Fruit fly (Drosophila melanogaster) whole organism, wandering third instar larva: ENCODE measurements around the gene CG31778.

ENCODE experiments used
- CG32264 ChIP-seq: fragments of 200-800 bp; sonication (Bioruptor generic); optimal IDR thresholded peaks from 2 replicates; lab custom pipeline; 2016; ENCODE audit warnings: missing biosample characterization, missing genetic modification characterization
- CG9705 ChIP-seq: fragments of 200-800 bp; sonication (Bioruptor generic); optimal IDR thresholded peaks from 2 replicates; lab custom pipeline; 2018; ENCODE audit warnings: missing biosample characterization, mild to moderate bottlenecking, missing genetic modification characterization
- CrebA ChIP-seq: fragments of 200-800 bp; sonication (Bioruptor generic); optimal IDR thresholded peaks from 2 replicates; lab custom pipeline; 2016; ENCODE audit warnings: missing biosample characterization, mild to moderate bottlenecking, missing genetic modification characterization, borderline replicate concordance
- Dfd ChIP-seq: fragments of >200 bp; optimal IDR thresholded peaks from 2 replicates; lab custom pipeline; 2017; ENCODE audit warnings: missing biosample characterization, missing genetic modification characterization
- Dif ChIP-seq: fragments of 200-275, 200-300 bp; sonication (Bioruptor generic); optimal IDR thresholded peaks from 2 replicates; lab custom pipeline; 2018; ENCODE audit warnings: missing biosample characterization, missing genetic modification characterization; ENCODE audit not compliant: partially characterized antibody
- GATAd ChIP-seq: sonication (Bioruptor generic); optimal IDR thresholded peaks from 2 replicates; lab custom pipeline; 2016; ENCODE audit warnings: missing biosample characterization, missing genetic modification characterization
- HLH106 ChIP-seq: fragments of 200-800 bp; optimal IDR thresholded peaks from 3 replicates; lab custom pipeline; 2019; ENCODE audit warnings: missing biosample characterization, mild to moderate bottlenecking, missing genetic modification characterization, moderate library complexity
- Hnf4 ChIP-seq: fragments of 200-800 bp; sonication (Bioruptor generic); optimal IDR thresholded peaks from 2 replicates; lab custom pipeline; 2016; ENCODE audit warnings: missing biosample characterization, mild to moderate bottlenecking, missing genetic modification characterization
- Hr78 ChIP-seq: fragments of >200 bp; optimal IDR thresholded peaks from 2 replicates; lab custom pipeline; 2017; ENCODE audit warnings: missing biosample characterization, missing genetic modification characterization
- Hr83 ChIP-seq: fragments of 200-300 bp; sonication (Bioruptor generic); optimal IDR thresholded peaks from 2 replicates; lab custom pipeline; 2016; ENCODE audit warnings: missing biosample characterization, mild to moderate bottlenecking, missing genetic modification characterization, moderate library complexity; ENCODE audit not compliant: poor library complexity, severe bottlenecking
- Jra ChIP-seq: sonication (Bioruptor generic); optimal IDR thresholded peaks from 2 replicates; lab custom pipeline; 2016; ENCODE audit warnings: missing biosample characterization, missing genetic modification characterization
- Mio ChIP-seq: sonication (Bioruptor generic); optimal IDR thresholded peaks from 2 replicates; lab custom pipeline; 2016; ENCODE audit warnings: missing biosample characterization, missing genetic modification characterization
- Myc ChIP-seq: fragments of >200 bp; optimal IDR thresholded peaks from 2 replicates; lab custom pipeline; 2017
- N ChIP-seq: fragments of >200 bp; optimal IDR thresholded peaks from 2 replicates; lab custom pipeline; 2018; ENCODE audit warnings: missing biosample characterization, missing external identifiers, missing genetic modification characterization
- OdsH ChIP-seq: fragments of 200-800 bp; sonication (Bioruptor generic); optimal IDR thresholded peaks from 2 replicates; lab custom pipeline; 2016; ENCODE audit warnings: missing biosample characterization, mild to moderate bottlenecking, missing genetic modification characterization
- Rel ChIP-seq, 2 experiments: fragments of 200-800 bp; sonication (Bioruptor generic) in 1 of 2; optimal IDR thresholded peaks; 2 replicates in 1 of 2; 3 replicates in 1 of 2; lab custom pipeline; 2016 to 2019; ENCODE audit warnings: mild to moderate bottlenecking in 2 of 2, missing biosample characterization in 2 of 2, missing genetic modification characterization in 2 of 2, moderate library complexity in 1 of 2
- Sp1 ChIP-seq: fragments of 200-800 bp; sonication (Bioruptor generic); optimal IDR thresholded peaks from 3 replicates; lab custom pipeline; 2019; ENCODE audit warnings: missing biosample characterization, mild to moderate bottlenecking, missing genetic modification characterization, moderate library complexity
- brk ChIP-seq: fragments of 200-800 bp; sonication (Bioruptor generic); optimal IDR thresholded peaks from 2 replicates; lab custom pipeline; 2016; ENCODE audit warnings: missing biosample characterization, mild to moderate bottlenecking, missing genetic modification characterization
- dl ChIP-seq, 2 experiments: fragments of 175-275, 200-275 bp in 1 of 2; fragments of 200-275 bp in 1 of 2; sonication (Bioruptor generic); optimal IDR thresholded peaks; lab custom pipeline; 2018; ENCODE audit warnings: mild to moderate bottlenecking in 2 of 2, missing biosample characterization in 2 of 2, missing genetic modification characterization in 2 of 2, moderate library complexity in 2 of 2; ENCODE audit not compliant: partially characterized antibody in 2 of 2, insufficient read depth in 1 of 2
- dmrt93B ChIP-seq: fragments of 200-800 bp; sonication (Bioruptor generic); optimal IDR thresholded peaks from 2 replicates; lab custom pipeline; 2018; ENCODE audit warnings: missing biosample characterization, mild to moderate bottlenecking, missing genetic modification characterization
- dsf ChIP-seq: sonication (Bioruptor generic); optimal IDR thresholded peaks from 2 replicates; lab custom pipeline; 2016; ENCODE audit warnings: missing biosample characterization, missing genetic modification characterization, borderline replicate concordance
- ey ChIP-seq: fragments of 200-800 bp; sonication (Bioruptor generic); optimal IDR thresholded peaks from 2 replicates; lab custom pipeline; 2016; ENCODE audit warnings: missing biosample characterization, missing genetic modification characterization
- foxo ChIP-seq, 2 experiments: fragments of 200-800 bp; sonication (Bioruptor generic); optimal IDR thresholded peaks; 2 replicates in 1 of 2; 3 replicates in 1 of 2; lab custom pipeline; 2016 to 2017; ENCODE audit warnings: missing biosample characterization in 2 of 2, missing genetic modification characterization in 2 of 2
- fru ChIP-seq: fragments of 200-800 bp; sonication (Bioruptor generic); optimal IDR thresholded peaks from 3 replicates; lab custom pipeline; 2016; ENCODE audit warnings: missing biosample characterization, mild to moderate bottlenecking, missing genetic modification characterization
- h ChIP-seq: fragments of 200-800 bp; sonication (Bioruptor generic); optimal IDR thresholded peaks from 3 replicates; lab custom pipeline; 2016; ENCODE audit warnings: missing biosample characterization, mild to moderate bottlenecking, missing genetic modification characterization
- jim ChIP-seq: fragments of 175-275, 200-325 bp; sonication (Bioruptor generic); optimal IDR thresholded peaks from 2 replicates; lab custom pipeline; 2016; ENCODE audit warnings: missing biosample characterization, mild to moderate bottlenecking, missing genetic modification characterization
- lola ChIP-seq: fragments of >200 bp; optimal IDR thresholded peaks from 2 replicates; lab custom pipeline; 2017; ENCODE audit warnings: missing biosample characterization, missing genetic modification characterization
- rgr ChIP-seq: fragments of 200-800 bp; sonication (Bioruptor generic); optimal IDR thresholded peaks from 3 replicates; lab custom pipeline; 2016; ENCODE audit warnings: missing biosample characterization, mild to moderate bottlenecking, missing genetic modification characterization
- sage ChIP-seq: fragments of 200-800 bp; sonication (Bioruptor generic); optimal IDR thresholded peaks from 2 replicates; lab custom pipeline; 2016; ENCODE audit warnings: missing biosample characterization, mild to moderate bottlenecking, missing genetic modification characterization
- sv ChIP-seq: fragments of 200-800 bp; sonication (Bioruptor generic); optimal IDR thresholded peaks from 3 replicates; lab custom pipeline; 2016; ENCODE audit warnings: missing biosample characterization, missing genetic modification characterization
- usp ChIP-seq: fragments of >200 bp; optimal IDR thresholded peaks from 2 replicates; lab custom pipeline; 2017; ENCODE audit warnings: missing biosample characterization, missing genetic modification characterization
- woc ChIP-seq: sonication (Bioruptor generic); optimal IDR thresholded peaks from 2 replicates; lab custom pipeline; 2016; ENCODE audit warnings: missing biosample characterization, mild to moderate bottlenecking, missing genetic modification characterization

The CG31778 gene

DNA sequence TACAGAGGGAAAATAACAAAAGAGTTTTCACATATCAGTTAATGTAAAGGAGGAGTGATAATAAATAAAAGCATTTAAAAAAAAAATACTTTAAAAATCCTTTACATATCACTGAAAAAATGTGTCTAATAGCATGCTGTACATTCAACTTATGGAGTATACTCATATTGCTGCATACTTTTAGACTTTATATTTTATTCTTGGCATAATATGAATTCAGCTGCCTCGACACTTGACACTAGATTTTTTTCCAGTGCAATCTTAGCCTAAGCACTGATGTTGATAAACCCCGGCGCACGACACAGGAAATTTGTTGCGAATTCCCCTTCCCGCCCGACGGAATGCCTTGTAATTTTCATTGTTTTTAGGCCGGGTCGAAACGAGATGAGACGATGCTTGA lies 35.2 kb upstream of the CG31778 start:
- TF ChIP-seq CG32264, result no peak
- TF ChIP-seq Mio (GFP tag; lab: Kevin White, UChicago), result no peak
- TF ChIP-seq Sp1 (GFP tag; lab: Kevin White, UChicago), result no peak
- TF ChIP-seq h (GFP tag; lab: Kevin White, UChicago), result no peak
- no peak for TF ChIP-seq OdsH (GFP tag; lab: Kevin White, UChicago)
- TF ChIP-seq dmrt93B (GFP tag; lab: Kevin White, UChicago), result no peak
- no peak for TF ChIP-seq jim (GFP tag; lab: Kevin White, UChicago)
- TF ChIP-seq CrebA (GFP tag; lab: Kevin White, UChicago), result no peak
- no peak for TF ChIP-seq dsf (GFP tag; lab: Kevin White, UChicago)
- TF ChIP-seq sv (GFP tag; lab: Kevin White, UChicago), result no peak
- no peak for TF ChIP-seq rgr
- no peak for TF ChIP-seq Myc (lab: Kevin White, UChicago)
- no peak for TF ChIP-seq Hr78 (GFP tag; lab: Kevin White, UChicago)
- TF ChIP-seq N (GFP tag; lab: Kevin White, UChicago), result no peak
- TF ChIP-seq dl (GFP tag; optimal IDR thresholded peaks at IDR 0.05; lab: Kevin White, UChicago; ENCODE audit: insufficient read depth in 1 of 2, partially characterized antibody in 2 of 2), result no peak

- TF ChIP-seq woc (GFP tag; lab: Kevin White, UChicago), result no peak
- no peak for TF ChIP-seq foxo (GFP tag; optimal IDR thresholded peaks at IDR 0.05; lab: Kevin White, UChicago)
- TF ChIP-seq Hr83 (GFP tag; lab: Kevin White, UChicago), result no peak
- TF ChIP-seq sage, result no peak
- no peak for TF ChIP-seq Hr78 (GFP tag; lab: Kevin White, UChicago)
- no peak for TF ChIP-seq Mio (GFP tag; lab: Kevin White, UChicago)
- TF ChIP-seq brk (GFP tag; lab: Kevin White, UChicago), result no peak
- no peak for TF ChIP-seq CrebA (GFP tag; lab: Kevin White, UChicago)
- no peak for TF ChIP-seq h (GFP tag; lab: Kevin White, UChicago)
- TF ChIP-seq GATAd (GFP tag; lab: Kevin White, UChicago), result no peak
- TF ChIP-seq lola (GFP tag; lab: Kevin White, UChicago), result no peak
- TF ChIP-seq sv (GFP tag; lab: Kevin White, UChicago), result no peak
- TF ChIP-seq Dif (GFP tag; lab: Kevin White, UChicago), result no peak
- TF ChIP-seq HLH106 (tag; lab: Kevin White, UChicago), result no peak
- TF ChIP-seq fru (GFP tag; lab: Kevin White, UChicago), result no peak
- no peak for TF ChIP-seq ey
- TF ChIP-seq Dfd (GFP tag; lab: Kevin White, UChicago), result no peak
- TF ChIP-seq Jra (GFP tag; lab: Kevin White, UChicago), result no peak
- TF ChIP-seq, all 38 proteins: peak for 0
Observed at dm6 chr2L:3737682-3738081, 32.4 kb upstream of the CG31778 start.

DNA sequence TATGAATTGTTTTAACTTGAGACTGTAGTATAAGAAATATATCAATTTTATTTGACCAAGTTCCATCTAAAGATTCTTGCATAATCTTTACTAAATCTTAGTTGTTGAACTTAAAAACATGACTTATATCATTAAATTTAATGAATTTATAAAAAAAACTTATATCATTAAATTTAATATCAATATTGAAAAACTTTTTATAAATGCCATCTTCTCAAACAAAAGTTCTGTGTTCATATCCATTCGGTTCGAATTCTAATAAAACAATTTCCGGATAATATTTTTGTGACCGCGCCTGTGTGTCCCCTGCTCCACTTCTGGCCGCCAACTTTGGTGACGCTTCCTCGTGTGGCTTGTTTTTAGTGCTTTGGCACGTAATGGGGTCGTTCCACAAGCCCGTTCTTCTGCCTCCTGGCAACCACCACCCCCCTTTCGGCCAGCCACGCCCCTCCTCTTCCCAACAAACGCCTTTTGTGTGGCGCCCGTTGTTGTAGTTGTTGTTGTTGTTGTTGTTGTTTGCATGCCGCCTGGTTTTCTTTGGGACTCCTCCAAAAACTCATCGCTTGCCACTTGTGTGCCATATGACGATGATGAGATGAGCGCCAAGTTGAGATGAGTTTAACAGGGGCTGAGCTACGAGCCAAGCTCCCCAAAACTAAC lies 31.8 kb upstream of the CG31778 start:
- TF ChIP-seq usp (GFP tag; lab: Kevin White, UChicago) (no peak), woc (GFP tag; lab: Kevin White, UChicago) (no peak), CrebA (GFP tag; lab: Kevin White, UChicago) (no peak), Sp1 (GFP tag; lab: Kevin White, UChicago) (no peak), CG32264 (no peak), Hnf4 (GFP tag; lab: Kevin White, UChicago) (no peak), jim (GFP tag; lab: Kevin White, UChicago) (no peak), HLH106 (tag; lab: Kevin White, UChicago) (no peak), Rel (GFP tag; optimal IDR thresholded peaks at IDR 0.05; lab: Kevin White, UChicago) (no peak), Rel (tag; optimal IDR thresholded peaks at IDR 0.05; lab: Kevin White, UChicago) (no peak), lola (GFP tag; lab: Kevin White, UChicago) (no peak), Mio (GFP tag; lab: Kevin White, UChicago) (no peak), Dfd (GFP tag; lab: Kevin White, UChicago) (no peak), rgr (no peak), brk (GFP tag; lab: Kevin White, UChicago) (no peak), Dif (GFP tag; lab: Kevin White, UChicago) (no peak), CG9705 (GFP tag; lab: Kevin White, UChicago) (no peak), OdsH (GFP tag; lab: Kevin White, UChicago) (no peak), Jra (GFP tag; lab: Kevin White, UChicago) (no peak)
